Fruit fly (Drosophila melanogaster) Kc167 (cell line): Measurements from ENCODE around the gene CG31207.

Experiments
- Myc ChIP-seq: fragments of >200 bp; optimal IDR thresholded peaks from 2 replicates; lab custom pipeline; 2017; ENCODE audit warnings: missing external identifiers
- h ChIP-seq: fragments of >200 bp; optimal IDR thresholded peaks from 3 replicates; lab custom pipeline; 2018; ENCODE audit warnings: missing external identifiers
- insv ChIP-seq: fragments of >200 bp; optimal IDR thresholded peaks from 3 replicates; lab custom pipeline; 2018; ENCODE audit warnings: missing external identifiers
- psq ChIP-seq: fragments of >200 bp; optimal IDR thresholded peaks from 2 replicates; lab custom pipeline; 2017; ENCODE audit warnings: missing external identifiers
- ttk ChIP-seq: sonication (Bioruptor generic); optimal IDR thresholded peaks from 2 replicates; lab custom pipeline; 2017; ENCODE audit warnings: missing external identifiers

DNA sequence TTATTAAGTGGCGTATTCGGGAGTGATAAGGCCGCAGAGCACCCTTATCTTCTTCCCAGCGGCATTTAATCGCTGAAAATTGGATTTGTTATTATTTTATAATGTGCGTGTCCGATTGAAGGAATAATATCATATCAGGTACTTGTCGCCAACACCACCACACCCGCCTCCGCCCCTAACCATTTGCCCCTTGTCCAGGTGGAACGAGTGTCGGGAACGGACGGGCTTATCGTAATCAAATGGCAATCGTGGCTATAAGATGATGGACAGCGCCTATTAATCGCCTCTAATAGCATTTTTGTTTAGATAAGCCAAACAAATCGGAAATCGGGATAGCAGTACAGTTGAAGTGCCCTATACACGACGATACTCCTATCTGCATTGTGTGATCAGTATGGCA, 31.4 kb upstream of the CG31207 start:
- TF ChIP-seq psq (lab: Kevin White, UChicago) = no peak
- no peak for TF ChIP-seq Myc (lab: Kevin White, UChicago)
- no peak for TF ChIP-seq insv (lab: Kevin White, UChicago)
- TF ChIP-seq h = no peak
- TF ChIP-seq ttk (lab: Kevin White, UChicago) = no peak
